Worm (Caenorhabditis elegans) whole organism, late embryonic: ENCODE measurements around the gene nova-1.

Experiments used
- C38D4.7 ChIP-seq: fragments of 200-800 bp; sonication (Bioruptor generic); optimal IDR thresholded peaks from 2 replicates; lab custom pipeline; 2018; ENCODE audit warnings: mild to moderate bottlenecking, missing genetic modification characterization, moderate library complexity, missing compliant biosample characterization
- F13H6.1 ChIP-seq: sonication (generic microtip); optimal IDR thresholded peaks from 2 replicates; lab custom pipeline; 2016; ENCODE audit warnings: missing genetic modification characterization, missing compliant biosample characterization
- K09A11.1 ChIP-seq: sonication (generic microtip); optimal IDR thresholded peaks from 2 replicates; lab custom pipeline; 2017; ENCODE audit warnings: antibody characterized with exemption, mild to moderate bottlenecking, missing genetic modification characterization, missing compliant biosample characterization; ENCODE audit not compliant: insufficient read depth
- T23F11.4 ChIP-seq: fragments of 200-800 bp; sonication (Bioruptor generic); optimal IDR thresholded peaks from 2 replicates; lab custom pipeline; 2018; ENCODE audit warnings: mild to moderate bottlenecking, missing genetic modification characterization, missing compliant biosample characterization
- fax-1 ChIP-seq: sonication (generic microtip); optimal IDR thresholded peaks from 2 replicates; lab custom pipeline; 2016; ENCODE audit warnings: missing genotype, missing genetic modification characterization, missing compliant biosample characterization
- fkh-10 ChIP-seq: fragments of 150-350 bp; optimal IDR thresholded peaks from 2 replicates; lab custom pipeline; 2014; ENCODE audit warnings: missing biosample characterization, missing genetic modification reagents, missing genetic modification characterization
- hlh-6 ChIP-seq: sonication (generic microtip); optimal IDR thresholded peaks from 2 replicates; lab custom pipeline; 2016; ENCODE audit warnings: missing genotype, missing genetic modification characterization, missing compliant biosample characterization
- lin-11 ChIP-seq: fragments of 200-800 bp; sonication (Bioruptor generic); optimal IDR thresholded peaks from 2 replicates; lab custom pipeline; 2018; ENCODE audit warnings: mild to moderate bottlenecking, missing genetic modification characterization, missing compliant biosample characterization
- nfya-1 ChIP-seq: sonication (generic microtip); optimal IDR thresholded peaks from 2 replicates; lab custom pipeline; 2017; ENCODE audit warnings: missing genetic modification characterization, mild to moderate bottlenecking, missing compliant biosample characterization, antibody characterized with exemption, moderate library complexity
- nhr-11 ChIP-seq: fragments of 150-350 bp; optimal IDR thresholded peaks from 2 replicates; lab custom pipeline; 2014; ENCODE audit warnings: missing biosample characterization, missing genetic modification characterization
- npax-4 ChIP-seq: sonication (generic microtip); optimal IDR thresholded peaks from 2 replicates; lab custom pipeline; 2016; ENCODE audit warnings: missing genetic modification characterization, missing compliant biosample characterization
- pat-9 ChIP-seq: fragments of 200-800 bp; sonication (Bioruptor generic); optimal IDR thresholded peaks from 2 replicates; lab custom pipeline; 2018; ENCODE audit warnings: mild to moderate bottlenecking, missing genetic modification characterization, moderate library complexity, missing compliant biosample characterization
- sox-2 ChIP-seq: fragments of 200-800 bp; sonication (Bioruptor generic); IDR thresholded peaks from 2 replicates; pipeline ENCODE4 v1.3.6; 2022; ENCODE audit warnings: missing genetic modification reagents, missing genetic modification characterization, missing compliant biosample characterization
- unc-55 ChIP-seq: sonication (generic microtip); optimal IDR thresholded peaks from 2 replicates; lab custom pipeline; 2017; ENCODE audit warnings: missing biosample characterization, missing genetic modification reagents, missing genetic modification characterization

- TF ChIP-seq C38D4.7 (GFP tag; lab: Kevin White, UChicago) (no peak), sox-2 (GFP tag; lab: Robert Waterston, UW) (no peak), lin-11 (tag; lab: Kevin White, UChicago) (no peak), fkh-10 (GFP tag; lab: Kevin White, UChicago) (no peak), K09A11.1 (tag; lab: Kevin White, UChicago) (no peak), nfya-1 (no peak), hlh-6 (tag; lab: Kevin White, UChicago) (no peak), F13H6.1 (tag; lab: Kevin White, UChicago) (no peak), unc-55 (no peak), pat-9 (no peak), nhr-11 (tag; lab: Kevin White, UChicago) (no peak), npax-4 (tag; lab: Kevin White, UChicago) (no peak), fax-1 (no peak), T23F11.4 (GFP tag; lab: Kevin White, UChicago) (no peak)
These were observed 24.3 kb upstream of the nova-1 start for ce11 chrV:18106055-18106454.
